Worm (Caenorhabditis elegans) whole organism, L3 larva: ENCODE results near the gene nekl-4.

Experiments used
- ceh-16 ChIP-seq: sonication (generic microtip); optimal IDR thresholded peaks from 2 replicates; lab custom pipeline; 2017; ENCODE audit warnings: missing biosample characterization, missing genetic modification characterization
- lin-15B ChIP-seq: fragments of 150-350 bp; optimal IDR thresholded peaks from 2 replicates; lab custom pipeline; 2014; ENCODE audit warnings: missing biosample characterization, missing genetic modification characterization
- lsy-12 ChIP-seq: sonication (generic microtip); optimal IDR thresholded peaks from 2 replicates; lab custom pipeline; 2016; ENCODE audit warnings: mild to moderate bottlenecking, missing genetic modification characterization, missing compliant biosample characterization
- mdl-1 ChIP-seq: fragments of 150-350 bp; optimal IDR thresholded peaks from 2 replicates; lab custom pipeline; 2014; ENCODE audit warnings: missing biosample characterization, missing genetic modification characterization
- nhr-237 ChIP-seq: fragments of 150-350 bp; optimal IDR thresholded peaks from 2 replicates; lab custom pipeline; 2014; ENCODE audit warnings: missing biosample characterization, missing genetic modification characterization
- pha-4 ChIP-seq: fragments of 150-350 bp; optimal IDR thresholded peaks from 2 replicates; lab custom pipeline; 2014; ENCODE audit warnings: missing biosample characterization, missing genetic modification reagents, missing genetic modification characterization

DNA sequence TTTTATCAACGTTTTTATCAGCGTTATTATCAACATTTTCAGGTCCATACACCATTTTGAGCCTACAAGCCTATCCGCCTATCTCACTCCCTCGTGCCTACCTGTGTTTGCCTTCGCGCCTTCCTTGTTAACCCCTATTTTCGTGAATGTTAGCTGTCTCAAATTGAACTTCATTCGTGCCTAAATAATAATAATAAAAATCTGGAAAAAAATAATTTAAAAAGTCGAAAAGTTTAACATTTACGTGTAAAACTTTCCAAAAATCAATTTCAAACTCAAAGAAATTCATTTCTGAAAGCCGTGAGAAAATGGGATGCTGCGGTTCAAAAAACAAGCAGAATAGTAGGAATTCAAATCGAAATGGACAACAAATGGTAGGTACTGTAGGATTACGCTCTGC lies 39.3 kb downstream of the nekl-4 start, which contains the start of gene R02F2.10:
- TF ChIP-seq pha-4 (tag; lab: Kevin White, UChicago): no peak
- no peak for TF ChIP-seq nhr-237
- no peak for TF ChIP-seq ceh-16 (tag; lab: Kevin White, UChicago)
- TF ChIP-seq lin-15B (tag; lab: Kevin White, UChicago): no peak
- TF ChIP-seq lsy-12: no peak
- no peak for TF ChIP-seq mdl-1 (tag; lab: Kevin White, UChicago)
